Worm (Caenorhabditis elegans) whole organism, L1 larva: ENCODE results near the gene F19C7.8.

Source experiments
- C04F5.9 ChIP-seq: sonication (generic microtip); optimal IDR thresholded peaks from 2 replicates; lab custom pipeline; 2016; ENCODE audit warnings: missing genetic modification characterization, missing compliant biosample characterization
- C16A3.4 ChIP-seq: fragments of 150-350 bp; optimal IDR thresholded peaks from 2 replicates; lab custom pipeline; 2014; ENCODE audit warnings: missing biosample characterization, missing genetic modification characterization
- aha-1 ChIP-seq: fragments of 150-350 bp; optimal IDR thresholded peaks from 2 replicates; lab custom pipeline; 2014; ENCODE audit warnings: missing biosample characterization, missing genetic modification characterization
- alr-1 ChIP-seq: fragments of 200-800 bp; sonication (Bioruptor generic); optimal IDR thresholded peaks from 2 replicates; lab custom pipeline; 2018; ENCODE audit warnings: borderline replicate concordance, mild to moderate bottlenecking, missing genetic modification characterization, missing compliant biosample characterization
- ama-1 ChIP-seq: fragments of 150-350 bp; optimal IDR thresholded peaks from 2 replicates; lab custom pipeline; 2014
- ceh-90 ChIP-seq: sonication (generic microtip); optimal IDR thresholded peaks from 2 replicates; lab custom pipeline; 2016; ENCODE audit warnings: missing genetic modification characterization, missing compliant biosample characterization
- dpl-1 ChIP-seq, 3 experiments: fragments of 150-350 bp in 2 of 3; sonication (generic microtip) in 1 of 3; optimal IDR thresholded peaks; 2 replicates each; lab custom pipeline; 2014 to 2017; ENCODE audit warnings: missing biosample characterization in 3 of 3, missing genetic modification characterization in 3 of 3, missing genetic modification reagents in 3 of 3
- dsc-1 ChIP-seq: sonication (generic microtip); optimal IDR thresholded peaks from 2 replicates; lab custom pipeline; 2016; ENCODE audit warnings: mild to moderate bottlenecking, missing genetic modification characterization, missing compliant biosample characterization
- efl-1 ChIP-seq, 4 experiments: fragments of 150-350 bp; optimal IDR thresholded peaks in 3 of 4; peaks in 1 of 4; 1 replicate in 1 of 4; 2 replicates in 3 of 4; lab custom pipeline; 2014; ENCODE audit warnings: missing biosample characterization in 2 of 4, missing genetic modification characterization in 2 of 4, missing genetic modification reagents in 2 of 4
- efl-3 ChIP-seq: fragments of 200-800 bp; sonication (Bioruptor generic); optimal IDR thresholded peaks from 2 replicates; lab custom pipeline; 2018; ENCODE audit warnings: mild to moderate bottlenecking, missing genetic modification characterization, missing compliant biosample characterization
- egl-27 ChIP-seq, 2 experiments: fragments of 150-350 bp in 1 of 2; sonication (generic microtip); optimal IDR thresholded peaks; 3 replicates each; lab custom pipeline; 2017 to 2018; ENCODE audit warnings: missing biosample characterization in 2 of 2, missing genetic modification characterization in 2 of 2, missing genetic modification reagents in 2 of 2
- elt-3 ChIP-seq, 6 experiments: fragments of 150-350 bp in 1 of 6; sonication (generic microtip); optimal IDR thresholded peaks; 2 replicates each; lab custom pipeline; 2017 to 2018; ENCODE audit warnings: missing biosample characterization in 6 of 6, missing genetic modification characterization in 6 of 6, inconsistent platforms in 1 of 6
- fos-1 ChIP-seq: fragments of 150-350 bp; optimal IDR thresholded peaks from 2 replicates; lab custom pipeline; 2014; ENCODE audit warnings: missing biosample characterization, missing genetic modification characterization
- hlh-17 ChIP-seq: fragments of 200-800 bp; sonication (Bioruptor generic); optimal IDR thresholded peaks from 2 replicates; lab custom pipeline; 2018; ENCODE audit warnings: missing genetic modification characterization, mild to moderate bottlenecking, missing compliant biosample characterization, moderate library complexity, borderline replicate concordance
- hpl-2 ChIP-seq: fragments of 150-350 bp; optimal IDR thresholded peaks from 2 replicates; lab custom pipeline; 2014; ENCODE audit warnings: missing biosample characterization, missing genetic modification reagents, missing genetic modification characterization
- jun-1 ChIP-seq: fragments of 150-350 bp; optimal IDR thresholded peaks from 2 replicates; lab custom pipeline; 2014; ENCODE audit warnings: missing biosample characterization, missing genetic modification reagents, missing genetic modification characterization
- lin-14 ChIP-seq: fragments of 200-800 bp; sonication (Bioruptor generic); optimal IDR thresholded peaks from 2 replicates; lab custom pipeline; 2018; ENCODE audit warnings: mild to moderate bottlenecking, missing genetic modification characterization, moderate library complexity, missing compliant biosample characterization
- mef-2 ChIP-seq: fragments of 150-350 bp; optimal IDR thresholded peaks from 2 replicates; lab custom pipeline; 2014; ENCODE audit warnings: missing biosample characterization, missing genetic modification characterization
- mep-1 ChIP-seq: fragments of 150-350 bp; optimal IDR thresholded peaks from 2 replicates; lab custom pipeline; 2014; ENCODE audit warnings: missing biosample characterization, missing genetic modification characterization
- nhr-12 ChIP-seq: sonication (generic microtip); optimal IDR thresholded peaks from 2 replicates; lab custom pipeline; 2017; ENCODE audit warnings: missing biosample characterization, missing genetic modification characterization
- nhr-76 ChIP-seq: sonication (generic microtip); optimal IDR thresholded peaks from 2 replicates; lab custom pipeline; 2017; ENCODE audit warnings: missing biosample characterization, missing genetic modification characterization
- nhr-77 ChIP-seq: fragments of 150-350 bp; optimal IDR thresholded peaks from 2 replicates; lab custom pipeline; 2014; ENCODE audit warnings: missing biosample characterization, missing genetic modification characterization
- nhr-85 ChIP-seq: sonication (generic microtip); peaks from one replicate; lab custom pipeline; 2016; ENCODE audit warnings: missing genetic modification characterization, inconsistent platforms, missing compliant biosample characterization
- pqm-1 ChIP-seq: sonication (generic microtip); optimal IDR thresholded peaks from 3 replicates; lab custom pipeline; 2017; ENCODE audit warnings: missing biosample characterization, missing genetic modification characterization
- rnt-1 ChIP-seq: sonication (generic microtip); optimal IDR thresholded peaks from 2 replicates; lab custom pipeline; 2016; ENCODE audit warnings: mild to moderate bottlenecking, missing genetic modification characterization, moderate library complexity, missing compliant biosample characterization
- snpc-4 ChIP-seq: fragments of 150-350 bp; optimal IDR thresholded peaks from 2 replicates; lab custom pipeline; 2014; ENCODE audit warnings: missing biosample characterization, missing genetic modification characterization
- swsn-7 ChIP-seq: sonication (generic microtip); optimal IDR thresholded peaks from 2 replicates; lab custom pipeline; 2016; ENCODE audit warnings: missing genetic modification characterization, missing compliant biosample characterization
- tbx-2 ChIP-seq: sonication (generic microtip); optimal IDR thresholded peaks from 2 replicates; lab custom pipeline; 2016; ENCODE audit warnings: missing genetic modification characterization, missing compliant biosample characterization
- unc-30 ChIP-seq: sonication (generic microtip); optimal IDR thresholded peaks from 2 replicates; lab custom pipeline; 2017; ENCODE audit warnings: missing biosample characterization, missing genetic modification characterization
- unc-62 ChIP-seq: fragments of 150-350 bp; optimal IDR thresholded peaks from 2 replicates; lab custom pipeline; 2014; ENCODE audit warnings: missing biosample characterization, missing genetic modification reagents, missing genetic modification characterization
- xbp-1 ChIP-seq: sonication (generic microtip); optimal IDR thresholded peaks from 2 replicates; lab custom pipeline; 2016; ENCODE audit warnings: missing genetic modification characterization, missing compliant biosample characterization
- zag-1 ChIP-seq: fragments of 150-350 bp; optimal IDR thresholded peaks from 2 replicates; lab custom pipeline; 2014; ENCODE audit warnings: missing biosample characterization, missing genetic modification characterization
- ztf-11 ChIP-seq, 2 experiments: sonication (generic microtip); optimal IDR thresholded peaks; 2 replicates each; lab custom pipeline; 2016 to 2017; ENCODE audit warnings: missing genetic modification characterization in 2 of 2, missing biosample characterization in 1 of 2, missing compliant biosample characterization in 1 of 2
- ztf-4 ChIP-seq: fragments of 150-350 bp; optimal IDR thresholded peaks from 2 replicates; lab custom pipeline; 2014; ENCODE audit warnings: missing biosample characterization, missing genetic modification characterization

F19C7.8 gene

DNA sequence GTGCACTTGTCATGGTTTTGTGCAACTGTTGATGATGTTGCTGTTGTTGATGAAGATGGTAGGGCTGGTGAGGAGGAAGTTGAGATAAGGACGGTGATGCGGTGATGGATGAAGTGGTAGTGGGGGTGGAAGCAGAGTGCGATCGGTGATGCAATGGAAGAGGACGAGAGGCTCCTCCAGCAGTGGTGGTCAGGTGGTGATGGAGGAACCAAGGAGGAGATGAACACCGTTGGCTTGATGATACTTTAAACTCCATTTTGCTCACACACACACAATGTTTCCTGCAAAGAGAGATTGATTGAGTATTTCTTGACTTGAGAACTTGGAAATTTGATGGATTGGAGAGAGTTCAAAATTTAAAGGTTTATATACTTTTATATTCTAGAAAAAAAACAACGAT lies at the start of gene F19C7.8:
TSS of gene F19C7.8 (minus strand) at position 256 of the 400 bp plus-strand sequence.
- TF ChIP-seq rnt-1 (tag; lab: Kevin White, UChicago), result peak; percentile 38
- no peak for TF ChIP-seq swsn-7 (tag; lab: Kevin White, UChicago)
- peak; percentile 24 for TF ChIP-seq lin-14
- TF ChIP-seq alr-1, result no peak

DNA sequence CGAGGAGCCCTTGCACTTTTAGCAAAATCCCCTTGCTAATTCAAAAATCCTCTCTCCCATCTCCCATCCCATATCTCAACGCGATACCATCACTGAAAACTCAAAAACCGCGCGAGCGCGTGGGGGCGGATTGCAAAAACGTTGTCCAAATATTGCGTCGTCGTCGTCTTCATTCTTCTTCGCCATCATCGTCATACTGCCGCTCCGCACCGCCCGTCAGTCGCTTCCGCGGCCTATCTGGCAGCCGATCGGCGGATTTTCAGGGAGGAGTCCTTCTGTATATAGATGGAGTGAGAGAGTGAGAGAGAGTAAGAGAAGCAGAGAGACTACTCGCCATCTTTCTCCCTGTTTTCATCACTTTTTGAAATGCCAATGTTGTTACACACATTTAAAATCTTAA lies 49.0 kb upstream of the F19C7.8 start:
- TF ChIP-seq nhr-85 (tag; lab: Kevin White, UChicago) (no peak), hpl-2 (GFP tag; lab: Kevin White, UChicago) (no peak), hlh-17 (GFP tag; lab: Kevin White, UChicago) (no peak), mep-1 (tag; lab: Kevin White, UChicago) (no peak), mef-2 (tag; lab: Kevin White, UChicago) (no peak), jun-1 (tag; lab: Kevin White, UChicago) (no peak), elt-3 (tag; optimal IDR thresholded peaks at IDR 0.05; lab: Kevin White, UChicago) (no peak), snpc-4 (tag; lab: Kevin White, UChicago) (no peak), rnt-1 (tag; lab: Kevin White, UChicago) (no peak), nhr-76 (tag; lab: Kevin White, UChicago) (no peak), ama-1 (lab: Kevin White, UChicago) (no peak)

DNA sequence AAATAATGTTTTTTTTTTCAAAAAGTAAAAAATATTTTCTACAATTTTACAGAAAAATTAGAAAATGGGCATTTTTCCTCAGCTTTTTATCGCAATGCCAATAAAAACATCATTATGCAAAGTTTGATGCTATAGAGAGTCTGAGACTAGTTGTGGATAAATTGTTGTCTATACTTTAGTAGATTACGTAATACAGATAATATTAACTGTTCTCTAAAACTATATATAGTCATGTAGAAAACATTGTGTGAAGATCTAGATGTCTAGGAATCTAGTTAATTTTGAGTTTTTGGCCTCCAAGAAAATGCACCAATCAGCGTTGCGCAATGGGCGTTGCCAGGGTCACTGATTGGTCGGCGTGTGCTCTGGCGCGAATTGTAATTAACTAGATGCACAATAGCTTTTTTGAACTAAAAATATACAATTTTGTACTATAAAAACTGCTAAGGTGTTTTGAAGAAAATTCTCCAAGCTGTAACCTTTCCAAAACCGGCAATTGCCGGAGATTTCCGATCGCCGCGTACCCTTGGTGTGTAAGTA lies 48.5 kb upstream of the F19C7.8 start:
- no peak for TF ChIP-seq fos-1 (tag; lab: Kevin White, UChicago)
- TF ChIP-seq zag-1, result no peak
- TF ChIP-seq ztf-11 (tag; optimal IDR thresholded peaks at IDR 0.05; lab: Kevin White, UChicago), result no peak
- peak; percentile 62 for TF ChIP-seq xbp-1 (tag; lab: Kevin White, UChicago)
- no peak for TF ChIP-seq C04F5.9 (tag; lab: Kevin White, UChicago)
- TF ChIP-seq, all 84 proteins: peak for 1

DNA sequence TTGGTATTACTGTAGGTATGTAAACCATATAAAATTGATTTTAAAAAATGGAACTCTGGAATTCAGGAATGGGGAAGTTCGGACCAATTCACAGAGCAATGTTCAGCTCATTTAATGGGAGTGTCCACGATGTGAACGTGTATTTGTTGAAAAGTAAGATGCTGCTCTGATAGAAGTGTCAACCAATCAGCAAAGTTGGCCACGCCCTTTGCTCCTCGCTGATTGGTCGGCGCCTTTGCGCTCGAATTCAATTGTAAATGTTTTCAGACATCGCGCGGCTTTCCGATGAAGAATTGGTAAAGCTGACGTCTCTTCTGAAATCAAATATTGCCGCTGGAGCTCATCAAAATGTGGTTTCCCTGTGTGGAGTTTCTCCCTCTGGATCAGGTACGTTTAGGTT lies 45.3 kb upstream of the F19C7.8 start:
- TF ChIP-seq alr-1, result no peak
- TF ChIP-seq efl-3, result no peak
- TF ChIP-seq mep-1 (tag; lab: Kevin White, UChicago), result no peak
- peak; percentile 30 for TF ChIP-seq nhr-85 (tag; lab: Kevin White, UChicago)
- TF ChIP-seq swsn-7 (tag; lab: Kevin White, UChicago), result no peak

DNA sequence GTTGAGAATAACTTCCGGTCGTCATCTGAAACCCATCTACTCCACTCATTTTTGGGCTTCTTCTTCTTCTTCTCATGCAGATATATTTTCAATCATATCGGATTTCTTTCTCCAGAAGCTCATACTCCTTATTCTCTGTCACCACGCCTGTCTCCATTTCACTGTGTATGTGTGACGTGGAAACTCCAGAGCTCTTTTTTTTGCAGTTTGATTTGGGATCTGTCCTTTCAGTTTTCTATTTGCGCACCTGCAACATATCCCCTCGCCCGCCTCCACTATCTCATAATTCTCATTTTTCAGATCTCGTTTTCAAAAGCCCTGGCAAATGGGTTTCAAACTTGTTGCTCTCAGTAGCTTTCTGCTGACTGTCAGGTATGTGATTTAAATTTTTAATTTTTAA lies 40.8 kb upstream of the F19C7.8 start, which contains the start of gene kin-36:
TSS of gene kin-36 (plus strand) at position 301 of the 400 bp plus-strand sequence.
- TF ChIP-seq efl-1 (optimal IDR thresholded peaks at IDR 0.05; lab: Kevin White, UChicago) (no peak), efl-1 (GFP tag; optimal IDR thresholded peaks at IDR 0.05 in 1 of 2; lab: Kevin White, UChicago) (no peak), nhr-85 (tag; lab: Kevin White, UChicago) (peak; percentile 51), tbx-2 (tag; lab: Kevin White, UChicago) (no peak), unc-30 (no peak)

DNA sequence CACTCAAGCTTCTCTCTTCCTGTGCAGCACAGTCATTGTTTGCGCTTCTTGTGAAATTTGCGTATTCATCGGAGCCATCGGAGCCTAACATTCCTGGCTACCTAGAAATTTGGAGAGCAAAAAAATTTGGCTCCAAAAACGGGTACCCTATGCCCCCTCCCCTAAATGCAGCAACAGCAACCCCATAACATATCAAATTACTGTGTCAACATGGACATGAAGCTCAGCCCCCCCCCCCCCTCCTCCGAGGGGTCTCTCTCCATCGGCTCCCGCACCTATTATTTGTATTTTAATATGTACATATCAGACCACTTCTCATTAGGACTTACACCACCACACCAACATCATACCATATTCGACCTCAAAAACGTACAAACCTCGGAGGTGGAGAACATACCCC lies 36.4 kb upstream of the F19C7.8 start:
- TF ChIP-seq C16A3.4 (tag; lab: Kevin White, UChicago) (no peak), nhr-77 (no peak), pqm-1 (tag; lab: Kevin White, UChicago) (no peak), aha-1 (tag; lab: Kevin White, UChicago) (no peak), egl-27 (tag; optimal IDR thresholded peaks at IDR 0.05; lab: Kevin White, UChicago) (no peak), zag-1 (no peak), unc-62 (GFP tag; lab: Kevin White, UChicago) (no peak), ztf-4 (tag; lab: Kevin White, UChicago) (no peak), nhr-12 (tag; lab: Kevin White, UChicago) (no peak), nhr-85 (tag; lab: Kevin White, UChicago) (no peak), dsc-1 (no peak), lin-14 (no peak), hlh-17 (GFP tag; lab: Kevin White, UChicago) (no peak), efl-1 (optimal IDR thresholded peaks at IDR 0.05; lab: Kevin White, UChicago) (no peak), efl-1 (GFP tag; optimal IDR thresholded peaks at IDR 0.05 in 1 of 2; lab: Kevin White, UChicago) (no peak), ama-1 (lab: Kevin White, UChicago) (no peak), dpl-1 (GFP tag; optimal IDR thresholded peaks at IDR 0.05; lab: Kevin White, UChicago) (no peak), ceh-90 (no peak)
